Fruit fly (Drosophila melanogaster) whole organism, embryonic: ENCODE results near the gene CG8509.

Experiments
- Aef1 ChIP-seq: fragments of 200-800 bp; sonication (Bioruptor generic); IDR thresholded peaks from 3 replicates; pipeline ENCODE4 v1.3.6; 2022; ENCODE audit warnings: missing biosample characterization, missing genetic modification characterization
- BEAF-32 ChIP-seq: fragments of 200-800 bp; sonication (Bioruptor generic); optimal IDR thresholded peaks from 3 replicates; lab custom pipeline; 2017; ENCODE audit warnings: missing biosample characterization, missing genetic modification characterization, mild to moderate bottlenecking, moderate library complexity, missing genetic modification reagents
- Bgb ChIP-seq: fragments of 200-800 bp; sonication (Bioruptor generic); IDR thresholded peaks from 2 replicates; pipeline ENCODE4 v1.3.6; 2022; ENCODE audit warnings: missing biosample characterization, missing genetic modification characterization; ENCODE audit not compliant: partially characterized antibody
- CG10267 ChIP-seq: fragments of 200-800 bp; sonication (Bioruptor generic); optimal IDR thresholded peaks from 2 replicates; lab custom pipeline; 2018; ENCODE audit warnings: missing biosample characterization, mild to moderate bottlenecking, missing genetic modification characterization, moderate library complexity
- CG1529 ChIP-seq: fragments of 200-800 bp; sonication (Bioruptor generic); optimal IDR thresholded peaks from 3 replicates; lab custom pipeline; 2018; ENCODE audit warnings: missing biosample characterization, missing genetic modification characterization
- CG15514 ChIP-seq: fragments of 200-800 bp; sonication (Bioruptor generic); optimal IDR thresholded peaks from 3 replicates; lab custom pipeline; 2017; ENCODE audit warnings: missing biosample characterization, missing genetic modification characterization, mild to moderate bottlenecking, moderate library complexity, missing genetic modification reagents
- CG2678 ChIP-seq: fragments of 200-800 bp; sonication (Bioruptor generic); optimal IDR thresholded peaks from 3 replicates; lab custom pipeline; 2019; ENCODE audit warnings: missing biosample characterization, mild to moderate bottlenecking, missing genetic modification characterization, moderate library complexity
- CG30020 ChIP-seq: fragments of 200-800 bp; optimal IDR thresholded peaks from 2 replicates; lab custom pipeline; 2019; ENCODE audit warnings: missing biosample characterization, mild to moderate bottlenecking, missing genetic modification characterization, moderate library complexity
- CG32767 ChIP-seq: fragments of 200-800 bp; sonication (Bioruptor generic); IDR thresholded peaks from 2 replicates; pipeline ENCODE4 v1.3.6; 2022; ENCODE audit warnings: missing biosample characterization, missing genetic modification characterization
- CG3995 ChIP-seq: fragments of 200-800 bp; sonication (Bioruptor generic); optimal IDR thresholded peaks from 3 replicates; lab custom pipeline; 2016; ENCODE audit warnings: missing biosample characterization, missing genetic modification characterization
- CG42726 ChIP-seq: fragments of 200-800 bp; sonication (Bioruptor generic); IDR thresholded peaks from 2 replicates; pipeline ENCODE4 v1.3.6; 2022; ENCODE audit warnings: missing biosample characterization, missing genetic modification characterization; ENCODE audit not compliant: partially characterized antibody
- CG7357 ChIP-seq: fragments of 200-800 bp; sonication (Bioruptor generic); IDR thresholded peaks from 3 replicates; pipeline ENCODE4 v1.3.6; 2022; ENCODE audit warnings: missing biosample characterization, missing genetic modification characterization
- CG8290 ChIP-seq, 3 experiments: fragments of 200-800 bp; sonication (Bioruptor generic); optimal IDR thresholded peaks; 2 replicates each; lab custom pipeline; 2016 to 2019; ENCODE audit warnings: missing biosample characterization in 3 of 3, missing genetic modification characterization in 3 of 3, mild to moderate bottlenecking in 2 of 3, moderate library complexity in 1 of 3
- CG9797 ChIP-seq: fragments of 200-800 bp; sonication (Bioruptor generic); optimal IDR thresholded peaks from 3 replicates; lab custom pipeline; 2018; ENCODE audit warnings: missing biosample characterization, mild to moderate bottlenecking, missing genetic modification characterization
- CHES-1-like ChIP-seq: fragments of 200-800 bp; sonication (Bioruptor generic); optimal IDR thresholded peaks from 2 replicates; lab custom pipeline; 2016; ENCODE audit warnings: missing biosample characterization, missing genetic modification characterization
- Dbx ChIP-seq: fragments of 200-800 bp; sonication (Bioruptor generic); IDR thresholded peaks from 3 replicates; pipeline ENCODE4 v1.3.6; 2022; ENCODE audit warnings: missing biosample characterization, missing genetic modification characterization
- Dip3 ChIP-seq: fragments of 200-800 bp; sonication (Bioruptor generic); optimal IDR thresholded peaks from 3 replicates; lab custom pipeline; 2016; ENCODE audit warnings: missing biosample characterization, missing genetic modification characterization
- Dll ChIP-seq: fragments of 200-800 bp; sonication (Bioruptor generic); IDR thresholded peaks from 4 replicates; pipeline ENCODE4 v1.3.6; 2022; ENCODE audit warnings: missing biosample characterization, missing genetic modification characterization; ENCODE audit not compliant: partially characterized antibody
- E2f2 ChIP-seq: fragments of 200-800 bp; sonication (Bioruptor generic); IDR thresholded peaks from 2 replicates; pipeline ENCODE4 v1.3.6; 2022; ENCODE audit warnings: missing biosample characterization, missing genetic modification characterization
- Ets97D ChIP-seq: fragments of 200-800 bp; sonication (Bioruptor generic); optimal IDR thresholded peaks from 3 replicates; lab custom pipeline; 2016; ENCODE audit warnings: missing biosample characterization, missing genetic modification characterization
- Gug ChIP-seq: fragments of 200-800 bp; sonication (Bioruptor generic); IDR thresholded peaks from 4 replicates; pipeline ENCODE4 v1.3.6; 2022; ENCODE audit warnings: missing biosample characterization, missing genetic modification characterization
- HLH4C ChIP-seq: fragments of 200-800 bp; sonication (Bioruptor generic); IDR thresholded peaks from 3 replicates; pipeline ENCODE4 v1.3.6; 2022; ENCODE audit warnings: missing biosample characterization, missing genetic modification characterization; ENCODE audit not compliant: partially characterized antibody
- HmgZ ChIP-seq: fragments of 200-800 bp; sonication (Bioruptor generic); optimal IDR thresholded peaks from 2 replicates; lab custom pipeline; 2018; ENCODE audit warnings: missing biosample characterization, mild to moderate bottlenecking, missing genetic modification characterization
- Hr78 ChIP-seq, 2 experiments: fragments of 200-800 bp in 1 of 2; fragments of >200 bp in 1 of 2; sonication (Bioruptor generic) in 1 of 2; optimal IDR thresholded peaks; 2 replicates each; lab custom pipeline; 2017 to 2019; ENCODE audit warnings: missing biosample characterization in 2 of 2, missing genetic modification characterization in 2 of 2, mild to moderate bottlenecking in 1 of 2, moderate library complexity in 1 of 2
- MESR4 ChIP-seq: fragments of 200-800 bp; sonication (Bioruptor generic); optimal IDR thresholded peaks from 2 replicates; lab custom pipeline; 2018; ENCODE audit warnings: missing biosample characterization, mild to moderate bottlenecking, missing genetic modification characterization, moderate library complexity
- Med ChIP-seq: fragments of 200-800 bp; sonication (Bioruptor generic); peaks from one replicate; lab custom pipeline; 2016; ENCODE audit warnings: missing biosample characterization, missing genetic modification characterization, mild to moderate bottlenecking, inconsistent platforms, moderate library complexity
- Pdp1 ChIP-seq, 2 experiments: fragments of 200-800 bp; sonication (Bioruptor generic); optimal IDR thresholded peaks; 3 replicates each; lab custom pipeline; 2016; ENCODE audit warnings: missing biosample characterization in 2 of 2, missing genetic modification characterization in 2 of 2, mild to moderate bottlenecking in 1 of 2, moderate library complexity in 1 of 2
- Scr ChIP-seq: fragments of 200-800 bp; sonication (Bioruptor generic); IDR thresholded peaks from 2 replicates; pipeline ENCODE4 v1.3.6; 2022; ENCODE audit warnings: missing biosample characterization, missing genetic modification characterization; ENCODE audit not compliant: partially characterized antibody
- Sox102F ChIP-seq: fragments of 200-800 bp; sonication (Bioruptor generic); optimal IDR thresholded peaks from 2 replicates; lab custom pipeline; 2018; ENCODE audit warnings: missing biosample characterization, mild to moderate bottlenecking, missing genetic modification characterization, moderate library complexity
- Sry-β ChIP-seq: fragments of 200-800 bp; sonication (Bioruptor generic); optimal IDR thresholded peaks from 2 replicates; lab custom pipeline; 2018; ENCODE audit warnings: missing biosample characterization, mild to moderate bottlenecking, missing genetic modification characterization, moderate library complexity
- Sry-δ ChIP-seq: fragments of 200-800 bp; sonication (Bioruptor generic); optimal IDR thresholded peaks from 2 replicates; lab custom pipeline; 2016; ENCODE audit warnings: missing biosample characterization, missing genetic modification characterization
- amos ChIP-seq: fragments of 200-800 bp; sonication (Bioruptor generic); IDR thresholded peaks from 2 replicates; pipeline ENCODE4 v1.3.6; 2022; ENCODE audit warnings: missing biosample characterization, missing genetic modification characterization; ENCODE audit not compliant: partially characterized antibody
- bbx ChIP-seq: fragments of 200-800 bp; sonication (Bioruptor generic); IDR thresholded peaks from 2 replicates; pipeline ENCODE4 v1.3.6; 2022; ENCODE audit warnings: missing biosample characterization, missing genetic modification characterization; ENCODE audit not compliant: partially characterized antibody
- caup ChIP-seq: fragments of 200-800 bp; sonication (Bioruptor generic); optimal IDR thresholded peaks from 3 replicates; lab custom pipeline; 2017; ENCODE audit warnings: missing biosample characterization, mild to moderate bottlenecking, missing genetic modification characterization, moderate library complexity; ENCODE audit not compliant: severe bottlenecking
- chinmo ChIP-seq: fragments of 200-800 bp; sonication (Bioruptor generic); IDR thresholded peaks from 4 replicates; pipeline ENCODE4 v1.3.6; 2022; ENCODE audit warnings: missing biosample characterization, missing genetic modification characterization; ENCODE audit not compliant: partially characterized antibody
- eyg ChIP-seq: fragments of 200-800 bp; sonication (Bioruptor generic); optimal IDR thresholded peaks from 3 replicates; lab custom pipeline; 2016; ENCODE audit warnings: missing biosample characterization, missing genetic modification characterization
- fd64A ChIP-seq: fragments of 200-800 bp; sonication (Bioruptor generic); optimal IDR thresholded peaks from 3 replicates; lab custom pipeline; 2018; ENCODE audit warnings: missing biosample characterization, mild to moderate bottlenecking, missing genetic modification characterization
- gfzf ChIP-seq: fragments of 200-800 bp; sonication (Bioruptor generic); optimal IDR thresholded peaks from 2 replicates; lab custom pipeline; 2016; ENCODE audit warnings: missing biosample characterization, mild to moderate bottlenecking, missing genetic modification characterization, moderate library complexity
- ken ChIP-seq: fragments of 200-800 bp; sonication (Bioruptor generic); IDR thresholded peaks from 3 replicates; pipeline ENCODE4 v1.3.6; 2022; ENCODE audit warnings: missing biosample characterization, missing genetic modification characterization
- knrl ChIP-seq: fragments of 200-800 bp; sonication (Bioruptor generic); IDR thresholded peaks from 3 replicates; pipeline ENCODE4 v1.3.6; 2022; ENCODE audit warnings: missing biosample characterization, missing genetic modification characterization; ENCODE audit not compliant: partially characterized antibody
- prd ChIP-seq, 3 experiments: fragments of >200 bp in 2 of 3; fragments of 200-800 bp in 1 of 3; sonication (Bioruptor generic) in 1 of 3; optimal IDR thresholded peaks in 2 of 3; IDR thresholded peaks in 1 of 3; 2 replicates in 2 of 3; 3 replicates in 1 of 3; pipeline versions ENCODE4 v1.3.6 to Lab custom; 2017 to 2022; ENCODE audit warnings: missing biosample characterization in 1 of 3, missing genetic modification characterization in 1 of 3
- sd ChIP-seq: fragments of 200-800 bp; sonication (Bioruptor generic); optimal IDR thresholded peaks from 3 replicates; lab custom pipeline; 2018; ENCODE audit warnings: missing biosample characterization, mild to moderate bottlenecking, missing genetic modification characterization, moderate library complexity
- stwl ChIP-seq: fragments of 200-800 bp; sonication (Bioruptor generic); optimal IDR thresholded peaks from 3 replicates; lab custom pipeline; 2018; ENCODE audit warnings: missing biosample characterization, mild to moderate bottlenecking, missing genetic modification characterization, moderate library complexity
- trem ChIP-seq: fragments of 200-800 bp; optimal IDR thresholded peaks from 3 replicates; lab custom pipeline; 2019; ENCODE audit warnings: missing biosample characterization, mild to moderate bottlenecking, missing genetic modification characterization, moderate library complexity
- unpg ChIP-seq: fragments of 200-800 bp; sonication (Bioruptor generic); optimal IDR thresholded peaks from 3 replicates; lab custom pipeline; 2018; ENCODE audit warnings: missing biosample characterization, mild to moderate bottlenecking, missing genetic modification characterization, moderate library complexity
- vvl ChIP-seq: fragments of 200-800 bp; sonication (Bioruptor generic); IDR thresholded peaks from 2 replicates; pipeline ENCODE4 v1.3.6; 2022; ENCODE audit warnings: missing biosample characterization, missing genetic modification characterization

Gene CG8509

DNA sequence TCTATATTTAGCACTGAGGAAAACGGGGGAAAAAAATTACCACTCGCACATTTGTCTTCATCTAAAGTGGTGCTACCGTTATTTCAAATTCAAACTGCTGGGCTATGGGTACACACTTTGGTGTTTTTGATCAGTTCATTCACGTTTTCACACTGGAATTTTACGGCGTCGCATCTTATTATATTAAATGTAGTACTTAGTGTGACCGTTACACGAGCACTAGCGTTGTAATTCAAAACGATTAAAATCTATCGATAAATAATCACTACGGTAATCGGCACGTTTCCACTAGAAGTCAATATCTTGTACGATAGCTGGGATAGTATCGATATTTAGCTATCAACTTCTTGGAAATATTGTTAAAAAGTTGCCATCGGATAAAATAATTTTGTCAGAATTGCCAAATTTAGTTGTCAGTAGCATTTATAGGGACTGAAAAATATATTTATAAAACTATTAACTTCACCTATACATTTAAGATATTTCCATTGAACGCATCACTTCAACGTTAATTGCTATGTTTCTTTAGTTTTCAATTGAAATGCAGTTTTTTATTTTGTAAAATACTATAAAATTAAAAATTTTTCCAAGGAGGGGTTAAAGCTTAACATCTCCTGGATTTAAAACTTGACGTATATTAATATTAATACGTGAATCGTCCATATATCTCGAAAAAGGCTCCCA is 48.4 kb downstream of the CG8509 start, which contains the start of the genes CG46440 and Myb (continued):
- TF ChIP-seq CG9797 (GFP tag; lab: Kevin White, UChicago) = peak; percentile 59
- TF ChIP-seq gfzf (GFP tag; lab: Kevin White, UChicago) = peak; percentile 59
- peak; percentile 16 for TF ChIP-seq Ets97D
- peak; percentile 18 for TF ChIP-seq trem (tag; lab: Kevin White, UChicago)
- TF ChIP-seq Scr (GFP tag; lab: Robert Waterston, UW) = peak; percentile 83
- TF ChIP-seq Pdp1 (GFP tag; optimal IDR thresholded peaks at IDR 0.05; lab: Kevin White, UChicago) = peak in 1 of 2 experiments; percentile 5
- TF ChIP-seq chinmo (GFP tag; lab: Robert Waterston, UW) = peak; percentile 64; the same call in 1 of the 4 replicates
- TF ChIP-seq amos (GFP tag; lab: Robert Waterston, UW) = peak; percentile 92; the same call in 1 of the 2 replicates
- TF ChIP-seq E2f2 = 0 out of 2 replicates have a peak, but pooled peaks have one; percentile 10
- no peak for TF ChIP-seq CHES-1-like (GFP tag; lab: Kevin White, UChicago)
- TF ChIP-seq Sry-β = no peak
- TF ChIP-seq Dbx (GFP tag; lab: Robert Waterston, UW) = no peak
- peak; percentile 82 for TF ChIP-seq knrl (GFP tag; lab: Robert Waterston, UW)
- no peak for TF ChIP-seq prd (optimal IDR thresholded peaks at IDR 0.05; lab: Kevin White, UChicago)
- peak; percentile 16; the same call in 1 of the 3 replicates for TF ChIP-seq prd (GFP tag; IDR thresholded peaks at IDR 0.05; lab: Robert Waterston, UW)
- peak; percentile 77 for TF ChIP-seq Dll (GFP tag; lab: Robert Waterston, UW)
- peak; percentile 76 for TF ChIP-seq Sry-δ (GFP tag; lab: Kevin White, UChicago)
- peak; percentile 70 for TF ChIP-seq stwl (tag; lab: Kevin White, UChicago)
- peak; percentile 80 for TF ChIP-seq CG8290 (GFP tag; optimal IDR thresholded peaks at IDR 0.05; lab: Kevin White, UChicago)
- TF ChIP-seq CG8290 (tag; optimal IDR thresholded peaks at IDR 0.05; lab: Kevin White, UChicago) = peak; percentile 51 to 74
- peak; percentile 75; the same call in 1 of the 2 replicates for TF ChIP-seq CG42726 (GFP tag; lab: Robert Waterston, UW)
- peak; percentile 37; the same call in 1 of the 2 replicates for TF ChIP-seq vvl
- no peak for TF ChIP-seq CG32767
- TF ChIP-seq CG3995 (GFP tag; lab: Kevin White, UChicago) = peak; percentile 71
- TF ChIP-seq Aef1 (GFP tag; lab: Robert Waterston, UW) = no peak
- TF ChIP-seq Sox102F (GFP tag; lab: Kevin White, UChicago) = no peak
- peak; percentile 14 for TF ChIP-seq HmgZ (tag; lab: Kevin White, UChicago)
- TF ChIP-seq fd64A (GFP tag; lab: Kevin White, UChicago) = no peak
- TF ChIP-seq sd (tag; lab: Kevin White, UChicago) = peak; percentile 53
- TF ChIP-seq CG1529 (GFP tag; lab: Kevin White, UChicago) = no peak
- peak; percentile 84 for TF ChIP-seq HLH4C (GFP tag; lab: Robert Waterston, UW)
- TF ChIP-seq CG15514 (GFP tag; lab: Kevin White, UChicago) = peak; percentile 18
- TF ChIP-seq eyg = no peak
- TF ChIP-seq MESR4 (GFP tag; lab: Kevin White, UChicago) = peak; percentile 82
- peak; percentile 83 for TF ChIP-seq BEAF-32 (GFP tag; lab: Kevin White, UChicago)
- TF ChIP-seq Hr78 (GFP tag; optimal IDR thresholded peaks at IDR 0.05; lab: Kevin White, UChicago) = no peak
- peak; percentile 87 for TF ChIP-seq bbx (GFP tag; lab: Robert Waterston, UW)
- TF ChIP-seq CG7357 = peak; percentile 92
- peak; percentile 1 for TF ChIP-seq unpg
- TF ChIP-seq CG10267 (tag; lab: Kevin White, UChicago) = peak; percentile 10
- peak; percentile 86 for TF ChIP-seq Bgb (GFP tag; lab: Robert Waterston, UW)
- TF ChIP-seq CG2678 (tag; lab: Kevin White, UChicago) = no peak
- TF ChIP-seq CG30020 (tag; lab: Kevin White, UChicago) = peak; percentile 88
- no peak for TF ChIP-seq Gug
- TF ChIP-seq ken (GFP tag; lab: Robert Waterston, UW) = no peak
- TF ChIP-seq Dip3 (GFP tag; lab: Kevin White, UChicago) = no peak
- TF ChIP-seq caup = no peak
- TF ChIP-seq Med = peak; percentile 63
